Fruit fly (Drosophila melanogaster) whole organism, wandering third instar larva: ENCODE data around the gene dgt2.

Experiments
- Abd-B ChIP-seq: fragments of >200 bp; optimal IDR thresholded peaks from 2 replicates; lab custom pipeline; 2017; ENCODE audit warnings: missing biosample characterization, missing genetic modification characterization
- CG32264 ChIP-seq: fragments of 200-800 bp; sonication (Bioruptor generic); optimal IDR thresholded peaks from 2 replicates; lab custom pipeline; 2016; ENCODE audit warnings: missing biosample characterization, missing genetic modification characterization
- CG9705 ChIP-seq: fragments of 200-800 bp; sonication (Bioruptor generic); optimal IDR thresholded peaks from 2 replicates; lab custom pipeline; 2018; ENCODE audit warnings: missing biosample characterization, mild to moderate bottlenecking, missing genetic modification characterization
- CrebA ChIP-seq: fragments of 200-800 bp; sonication (Bioruptor generic); optimal IDR thresholded peaks from 2 replicates; lab custom pipeline; 2016; ENCODE audit warnings: missing biosample characterization, mild to moderate bottlenecking, missing genetic modification characterization, borderline replicate concordance
- Dif ChIP-seq: fragments of 200-275, 200-300 bp; sonication (Bioruptor generic); optimal IDR thresholded peaks from 2 replicates; lab custom pipeline; 2018; ENCODE audit warnings: missing biosample characterization, missing genetic modification characterization; ENCODE audit not compliant: partially characterized antibody
- GATAd ChIP-seq: sonication (Bioruptor generic); optimal IDR thresholded peaks from 2 replicates; lab custom pipeline; 2016; ENCODE audit warnings: missing biosample characterization, missing genetic modification characterization
- HLH106 ChIP-seq: fragments of 200-800 bp; optimal IDR thresholded peaks from 3 replicates; lab custom pipeline; 2019; ENCODE audit warnings: missing biosample characterization, mild to moderate bottlenecking, missing genetic modification characterization, moderate library complexity
- Hnf4 ChIP-seq: fragments of 200-800 bp; sonication (Bioruptor generic); optimal IDR thresholded peaks from 2 replicates; lab custom pipeline; 2016; ENCODE audit warnings: missing biosample characterization, mild to moderate bottlenecking, missing genetic modification characterization
- Hr78 ChIP-seq: fragments of >200 bp; optimal IDR thresholded peaks from 2 replicates; lab custom pipeline; 2017; ENCODE audit warnings: missing biosample characterization, missing genetic modification characterization
- Hr83 ChIP-seq: fragments of 200-300 bp; sonication (Bioruptor generic); optimal IDR thresholded peaks from 2 replicates; lab custom pipeline; 2016; ENCODE audit warnings: missing biosample characterization, mild to moderate bottlenecking, missing genetic modification characterization, moderate library complexity; ENCODE audit not compliant: poor library complexity, severe bottlenecking
- Jra ChIP-seq: sonication (Bioruptor generic); optimal IDR thresholded peaks from 2 replicates; lab custom pipeline; 2016; ENCODE audit warnings: missing biosample characterization, missing genetic modification characterization
- Myc ChIP-seq: fragments of >200 bp; optimal IDR thresholded peaks from 2 replicates; lab custom pipeline; 2017
- OdsH ChIP-seq: fragments of 200-800 bp; sonication (Bioruptor generic); optimal IDR thresholded peaks from 2 replicates; lab custom pipeline; 2016; ENCODE audit warnings: missing biosample characterization, mild to moderate bottlenecking, missing genetic modification characterization
- Rel ChIP-seq, 2 experiments: fragments of 200-800 bp; sonication (Bioruptor generic) in 1 of 2; optimal IDR thresholded peaks; 2 replicates in 1 of 2; 3 replicates in 1 of 2; lab custom pipeline; 2016 to 2019; ENCODE audit warnings: mild to moderate bottlenecking in 2 of 2, missing biosample characterization in 2 of 2, missing genetic modification characterization in 2 of 2, moderate library complexity in 1 of 2
- Sp1 ChIP-seq: fragments of 200-800 bp; sonication (Bioruptor generic); optimal IDR thresholded peaks from 3 replicates; lab custom pipeline; 2019; ENCODE audit warnings: missing biosample characterization, mild to moderate bottlenecking, missing genetic modification characterization, moderate library complexity
- Vsx2 ChIP-seq: fragments of 200-300, 225-300 bp; sonication (Bioruptor generic); optimal IDR thresholded peaks from 2 replicates; lab custom pipeline; 2018; ENCODE audit warnings: missing biosample characterization, missing genetic modification characterization; ENCODE audit not compliant: partially characterized antibody
- br ChIP-seq: fragments of 200-800 bp; sonication (Bioruptor generic); optimal IDR thresholded peaks from 2 replicates; lab custom pipeline; 2016; ENCODE audit warnings: missing biosample characterization, missing genetic modification characterization
- brk ChIP-seq: fragments of 200-800 bp; sonication (Bioruptor generic); optimal IDR thresholded peaks from 2 replicates; lab custom pipeline; 2016; ENCODE audit warnings: missing biosample characterization, mild to moderate bottlenecking, missing genetic modification characterization
- dmrt93B ChIP-seq: fragments of 200-800 bp; sonication (Bioruptor generic); optimal IDR thresholded peaks from 2 replicates; lab custom pipeline; 2018; ENCODE audit warnings: missing biosample characterization, mild to moderate bottlenecking, missing genetic modification characterization
- ey ChIP-seq: fragments of 200-800 bp; sonication (Bioruptor generic); optimal IDR thresholded peaks from 2 replicates; lab custom pipeline; 2016; ENCODE audit warnings: missing biosample characterization, missing genetic modification characterization
- foxo ChIP-seq, 2 experiments: fragments of 200-800 bp; sonication (Bioruptor generic); optimal IDR thresholded peaks; 2 replicates in 1 of 2; 3 replicates in 1 of 2; lab custom pipeline; 2016 to 2017; ENCODE audit warnings: missing biosample characterization in 2 of 2, missing genetic modification characterization in 2 of 2
- fru ChIP-seq: fragments of 200-800 bp; sonication (Bioruptor generic); optimal IDR thresholded peaks from 3 replicates; lab custom pipeline; 2016; ENCODE audit warnings: missing biosample characterization, mild to moderate bottlenecking, missing genetic modification characterization
- h ChIP-seq: fragments of 200-800 bp; sonication (Bioruptor generic); optimal IDR thresholded peaks from 3 replicates; lab custom pipeline; 2016; ENCODE audit warnings: missing biosample characterization, mild to moderate bottlenecking, missing genetic modification characterization
- jim ChIP-seq: fragments of 175-275, 200-325 bp; sonication (Bioruptor generic); optimal IDR thresholded peaks from 2 replicates; lab custom pipeline; 2016; ENCODE audit warnings: missing biosample characterization, mild to moderate bottlenecking, missing genetic modification characterization
- lola ChIP-seq: fragments of >200 bp; optimal IDR thresholded peaks from 2 replicates; lab custom pipeline; 2017; ENCODE audit warnings: missing biosample characterization, missing genetic modification characterization
- pan ChIP-seq: fragments of >200 bp; optimal IDR thresholded peaks from 2 replicates; lab custom pipeline; 2017
- psq ChIP-seq: fragments of 200-800 bp; sonication (Bioruptor generic); optimal IDR thresholded peaks from 3 replicates; lab custom pipeline; 2017; ENCODE audit warnings: missing biosample characterization, mild to moderate bottlenecking, missing genetic modification characterization, moderate library complexity
- rgr ChIP-seq: fragments of 200-800 bp; sonication (Bioruptor generic); optimal IDR thresholded peaks from 3 replicates; lab custom pipeline; 2016; ENCODE audit warnings: missing biosample characterization, mild to moderate bottlenecking, missing genetic modification characterization
- sage ChIP-seq: fragments of 200-800 bp; sonication (Bioruptor generic); optimal IDR thresholded peaks from 2 replicates; lab custom pipeline; 2016; ENCODE audit warnings: missing biosample characterization, mild to moderate bottlenecking, missing genetic modification characterization
- sv ChIP-seq: fragments of 200-800 bp; sonication (Bioruptor generic); optimal IDR thresholded peaks from 3 replicates; lab custom pipeline; 2016; ENCODE audit warnings: missing biosample characterization, missing genetic modification characterization
- tai ChIP-seq: sonication (Bioruptor generic); optimal IDR thresholded peaks from 2 replicates; lab custom pipeline; 2016; ENCODE audit warnings: missing biosample characterization, missing genetic modification characterization
- usp ChIP-seq: fragments of >200 bp; optimal IDR thresholded peaks from 2 replicates; lab custom pipeline; 2017; ENCODE audit warnings: missing biosample characterization, missing genetic modification characterization
- woc ChIP-seq: sonication (Bioruptor generic); optimal IDR thresholded peaks from 2 replicates; lab custom pipeline; 2016; ENCODE audit warnings: missing biosample characterization, mild to moderate bottlenecking, missing genetic modification characterization

The dgt2 gene

dm6 chr2L:12026458-12027431 is 37.0 kb downstream of the dgt2 start:
- TF ChIP-seq Vsx2 (GFP tag; lab: Kevin White, UChicago) (peak; percentile 31), br (GFP tag; lab: Kevin White, UChicago) (peak; percentile 61), dmrt93B (GFP tag; lab: Kevin White, UChicago) (peak; percentile 72), GATAd (GFP tag; lab: Kevin White, UChicago) (no peak), lola (no peak), brk (GFP tag; lab: Kevin White, UChicago) (peak; percentile 41), HLH106 (peak; percentile 76), usp (GFP tag; lab: Kevin White, UChicago) (no peak), CG9705 (GFP tag; lab: Kevin White, UChicago) (peak; percentile 35), CG32264 (peak; percentile 2), Hr78 (GFP tag; lab: Kevin White, UChicago) (no peak), CrebA (GFP tag; lab: Kevin White, UChicago) (no peak), Hr83 (GFP tag; lab: Kevin White, UChicago) (no peak), ey (GFP tag; lab: Kevin White, UChicago) (peak; percentile 68), Sp1 (GFP tag; lab: Kevin White, UChicago) (peak; percentile 78), OdsH (GFP tag; lab: Kevin White, UChicago) (peak; percentile 59), Jra (GFP tag; lab: Kevin White, UChicago) (no peak), jim (GFP tag; lab: Kevin White, UChicago) (no peak), sage (peak; percentile 3), rgr (peak; percentile 70), pan (lab: Kevin White, UChicago) (no peak), Myc (no peak), Rel (GFP tag; optimal IDR thresholded peaks at IDR 0.05; lab: Kevin White, UChicago) (no peak), Rel (tag; optimal IDR thresholded peaks at IDR 0.05; lab: Kevin White, UChicago) (peak; percentile 29), h (GFP tag; lab: Kevin White, UChicago) (peak; percentile 36), tai (no peak), Hnf4 (GFP tag; lab: Kevin White, UChicago) (peak; percentile 62), foxo (GFP tag; optimal IDR thresholded peaks at IDR 0.05; lab: Kevin White, UChicago) (peak in 1 of 2 experiments; percentile 77), sv (GFP tag; lab: Kevin White, UChicago) (peak; percentile 3), Abd-B (GFP tag; lab: Kevin White, UChicago) (no peak), woc (peak; percentile 2), Dif (GFP tag; lab: Kevin White, UChicago) (no peak), psq (GFP tag; lab: Kevin White, UChicago) (peak; percentile 68), fru (GFP tag; lab: Kevin White, UChicago) (peak; percentile 56)

- no peak for TF ChIP-seq rgr
- no peak for TF ChIP-seq Hnf4 (GFP tag; lab: Kevin White, UChicago)
- no peak for TF ChIP-seq psq (GFP tag; lab: Kevin White, UChicago)
- TF ChIP-seq usp (GFP tag; lab: Kevin White, UChicago), result no peak
- TF ChIP-seq Abd-B (GFP tag; lab: Kevin White, UChicago), result no peak
- no peak for TF ChIP-seq Dif (GFP tag; lab: Kevin White, UChicago)
- TF ChIP-seq h (GFP tag; lab: Kevin White, UChicago), result no peak
- TF ChIP-seq Hr78 (GFP tag; lab: Kevin White, UChicago), result no peak
- no peak for TF ChIP-seq sv (GFP tag; lab: Kevin White, UChicago)
These were observed 37.7 kb downstream of the dgt2 start, which contains the start of gene dmGlut for dm6 chr2L:12027435-12027834. Gene dmGlut (plus strand): TSS chr2L:12027438.

dm6 chr2L:12028102-12028501 is 38.4 kb downstream of the dgt2 start:
- TF ChIP-seq Rel (GFP tag; optimal IDR thresholded peaks at IDR 0.05; lab: Kevin White, UChicago), result no peak
- no peak for TF ChIP-seq Rel (tag; optimal IDR thresholded peaks at IDR 0.05; lab: Kevin White, UChicago)
